Worm (Caenorhabditis elegans): ENCODE data around the gene Y94H6A.10.
"Not testable (repeated sequence)": the region's sequence is repeated elsewhere in the genome, so short reads cannot be mapped to it uniquely, and the experiment has no call there.

Y94H6A.10 gene

DNA sequence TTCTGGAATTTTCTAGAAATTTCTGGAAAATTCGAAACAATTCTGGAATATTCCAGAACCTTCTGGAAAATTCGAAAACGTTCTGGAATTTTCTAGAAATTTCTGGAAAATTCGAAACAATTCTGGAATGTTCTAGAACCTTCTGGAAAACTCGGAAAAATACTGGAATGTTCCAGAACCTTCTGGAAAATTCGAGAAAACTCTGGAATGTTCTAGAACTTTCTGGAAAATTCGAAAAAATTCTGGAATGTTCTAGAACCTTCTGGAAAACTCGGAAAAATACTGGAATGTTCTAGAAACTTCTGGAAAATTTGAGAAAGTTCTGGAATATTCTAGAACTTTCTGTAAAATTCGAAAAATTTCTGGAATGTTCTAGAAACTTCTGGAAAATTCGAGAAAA is 45.6 kb upstream of the Y94H6A.10 start:
- TF ChIP-seq attf-3 (GFP tag; conservative IDR thresholded peaks at IDR 0.05), result peak; percentile 55; the same call in 1 of the 2 replicates
- TF ChIP-seq Y79H2A.3 (GFP tag; conservative IDR thresholded peaks at IDR 0.05), result peak; percentile 94
- 0 out of 2 replicates have a peak, but pooled peaks have one; percentile 46 for TF ChIP-seq bed-1 (GFP tag; IDR thresholded peaks at IDR 0.05)
- TF ChIP-seq ceh-40 (GFP tag; IDR thresholded peaks at IDR 0.05), result peak; percentile 86
- 0 out of 2 replicates have a peak, but pooled peaks have one; percentile 29 for TF ChIP-seq let-526 (GFP tag; IDR thresholded peaks at IDR 0.05)
- peak; percentile 73; the same call in 1 of the 2 replicates for TF ChIP-seq madf-3 (GFP tag; IDR thresholded peaks at IDR 0.05)
- TF ChIP-seq mcd-1 (GFP tag; IDR thresholded peaks at IDR 0.05), result peak; percentile 29; the same call in 1 of the 2 replicates
- peak; percentile 88 for TF ChIP-seq Y95B8A.8 (GFP tag; IDR thresholded peaks at IDR 0.05)
- peak; percentile 68 for TF ChIP-seq ceh-91 (GFP tag; IDR thresholded peaks at IDR 0.05)
- TF ChIP-seq ceh-100 (GFP tag; IDR thresholded peaks at IDR 0.05), result peak; percentile 70
- peak; percentile 84 for TF ChIP-seq D2030.7 (GFP tag; IDR thresholded peaks at IDR 0.05)
- peak; percentile 67 for TF ChIP-seq egrh-3 (GFP tag; IDR thresholded peaks at IDR 0.05)
- peak; percentile 93 for TF ChIP-seq ekl-4 (GFP tag; IDR thresholded peaks at IDR 0.05)
- TF ChIP-seq hsf-1 (GFP tag; IDR thresholded peaks at IDR 0.05), result peak; percentile 99
- peak; percentile 74 for TF ChIP-seq B0019.2 (GFP tag; conservative IDR thresholded peaks at IDR 0.05)
- TF ChIP-seq rcor-1 (GFP tag; IDR thresholded peaks at IDR 0.05), result peak; percentile 80
- TF ChIP-seq Y53G8AR.9 (GFP tag; conservative IDR thresholded peaks at IDR 0.05), result peak; percentile 66; the same call in 1 of the 2 replicates
- TF ChIP-seq Y53F4B.3 (GFP tag; IDR thresholded peaks at IDR 0.05), result peak; percentile 79; the same call in 1 of the 2 replicates
- TF ChIP-seq pbrm-1 (GFP tag; IDR thresholded peaks at IDR 0.05), result peak; percentile 82
- TF ChIP-seq ztf-28 (GFP tag; IDR thresholded peaks at IDR 0.05), result peak; percentile 8; the same call in 1 of the 2 replicates
- TF ChIP-seq Y56A3A.18 (GFP tag; IDR thresholded peaks at IDR 0.05), result peak; percentile 59; the same call in 1 of the 2 replicates
- peak; percentile 66 for TF ChIP-seq madf-6 (GFP tag; IDR thresholded peaks at IDR 0.05)
- peak; percentile 84 for TF ChIP-seq attf-6 (GFP tag; IDR thresholded peaks at IDR 0.05)
- peak; percentile 32 for TF ChIP-seq rpc-1 (optimal IDR thresholded peaks at IDR 0.05)
- TF ChIP-seq rpc-1 (tag; optimal IDR thresholded peaks at IDR 0.05), result not testable (repeated sequence)
- peak; percentile 73 for TF ChIP-seq lin-26 (GFP tag; IDR thresholded peaks at IDR 0.05)
- peak; percentile 73; the same call in 1 of the 2 replicates for TF ChIP-seq F39B2.1 (GFP tag; IDR thresholded peaks at IDR 0.05)
- TF ChIP-seq nfyb-1 (GFP tag; IDR thresholded peaks at IDR 0.05), result peak; percentile 81
- TF ChIP-seq madf-8 (GFP tag; conservative IDR thresholded peaks at IDR 0.05), result peak; percentile 24; the same call in 1 of the 2 replicates
- peak; percentile 95 for TF ChIP-seq dox-1 (GFP tag; IDR thresholded peaks at IDR 0.05)
- TF ChIP-seq F33H1.4 (GFP tag; IDR thresholded peaks at IDR 0.05), result peak; percentile 30; the same call in 1 of the 2 replicates

ce11 chrIV:2755472-2755871 is 45.0 kb upstream of the Y94H6A.10 start:
- TF ChIP-seq egl-18 (GFP tag; IDR thresholded peaks at IDR 0.05) (peak; percentile 67; the same call in 1 of the 2 replicates), B0019.2 (GFP tag; conservative IDR thresholded peaks at IDR 0.05) (peak; percentile 34; the same call in 1 of the 2 replicates), aptf-3 (GFP tag; IDR thresholded peaks at IDR 0.05) (peak; percentile 87), dox-1 (GFP tag; IDR thresholded peaks at IDR 0.05) (peak; percentile 77), ekl-4 (GFP tag; IDR thresholded peaks at IDR 0.05) (peak; percentile 90), Y95B8A.8 (GFP tag; IDR thresholded peaks at IDR 0.05) (peak; percentile 86), madf-3 (GFP tag; IDR thresholded peaks at IDR 0.05) (peak; percentile 72; the same call in 1 of the 2 replicates), Y67H2A.10 (GFP tag; conservative IDR thresholded peaks at IDR 0.05) (peak; percentile 32; the same call in 1 of the 2 replicates), rcor-1 (GFP tag; IDR thresholded peaks at IDR 0.05) (peak; percentile 53; the same call in 1 of the 2 replicates), ceh-100 (GFP tag; IDR thresholded peaks at IDR 0.05) (peak; percentile 50; the same call in 1 of the 2 replicates), ztf-25 (GFP tag; IDR thresholded peaks at IDR 0.05) (0 out of 2 replicates have a peak, but pooled peaks have one; percentile 58), attf-6 (GFP tag; IDR thresholded peaks at IDR 0.05) (0 out of 2 replicates have a peak, but pooled peaks have one; percentile 32), nfyb-1 (GFP tag; IDR thresholded peaks at IDR 0.05) (peak; percentile 64; the same call in 1 of the 2 replicates), Y79H2A.3 (GFP tag; conservative IDR thresholded peaks at IDR 0.05) (peak; percentile 71; the same call in 1 of the 2 replicates), F33H1.4 (GFP tag; IDR thresholded peaks at IDR 0.05) (peak; percentile 46; the same call in 1 of the 2 replicates), madf-6 (GFP tag; IDR thresholded peaks at IDR 0.05) (peak; percentile 63), Y53F4B.3 (GFP tag; IDR thresholded peaks at IDR 0.05) (peak; percentile 76), ceh-40 (GFP tag; IDR thresholded peaks at IDR 0.05) (peak; percentile 84), F39B2.1 (GFP tag; IDR thresholded peaks at IDR 0.05) (peak; percentile 89), D2030.7 (GFP tag; IDR thresholded peaks at IDR 0.05) (peak; percentile 72), ceh-91 (GFP tag; IDR thresholded peaks at IDR 0.05) (peak; percentile 32; the same call in 1 of the 2 replicates), hsf-1 (GFP tag; IDR thresholded peaks at IDR 0.05) (peak; percentile 99), pbrm-1 (GFP tag; IDR thresholded peaks at IDR 0.05) (peak; percentile 41; the same call in 1 of the 2 replicates), Y56A3A.18 (GFP tag; IDR thresholded peaks at IDR 0.05) (peak; percentile 49)

Measured in whole organism, young adult.